Worm (Caenorhabditis elegans) whole organism, L2 larva: Measurements from ENCODE around the gene unc-4.

Experiments used
- F13H6.1 ChIP-seq: sonication (generic microtip); optimal IDR thresholded peaks from 2 replicates; lab custom pipeline; 2016; ENCODE audit warnings: missing genetic modification characterization, missing compliant biosample characterization
- ama-1 ChIP-seq: fragments of 150-350 bp; optimal IDR thresholded peaks from 2 replicates; lab custom pipeline; 2018; ENCODE audit warnings: inconsistent platforms
- ceh-82 ChIP-seq: fragments of 150-350 bp; optimal IDR thresholded peaks from 2 replicates; lab custom pipeline; 2014; ENCODE audit warnings: missing biosample characterization, missing genetic modification characterization
- egl-27 ChIP-seq: sonication (generic microtip); optimal IDR thresholded peaks from 3 replicates; lab custom pipeline; 2017; ENCODE audit warnings: missing biosample characterization, missing genetic modification reagents, missing genetic modification characterization
- lin-13 ChIP-seq: fragments of 150-350 bp; optimal IDR thresholded peaks from 2 replicates; lab custom pipeline; 2014; ENCODE audit warnings: missing biosample characterization, missing genetic modification reagents, missing genetic modification characterization
- lsy-2 ChIP-seq, 2 experiments: fragments of 150-350 bp in 1 of 2; sonication (generic microtip) in 1 of 2; optimal IDR thresholded peaks; 2 replicates each; lab custom pipeline; 2014 to 2017; ENCODE audit warnings: missing biosample characterization in 2 of 2, missing genetic modification characterization in 2 of 2
- nhr-10 ChIP-seq: sonication (generic microtip); optimal IDR thresholded peaks from 2 replicates; lab custom pipeline; 2017; ENCODE audit warnings: missing biosample characterization, missing genetic modification characterization
- nhr-12 ChIP-seq: fragments of 150-350 bp; optimal IDR thresholded peaks from 2 replicates; lab custom pipeline; 2014; ENCODE audit warnings: missing biosample characterization, missing genetic modification characterization
- nhr-25 ChIP-seq: fragments of 150-350 bp; sonication (generic microtip); optimal IDR thresholded peaks from 3 replicates; lab custom pipeline; 2014; ENCODE audit warnings: missing biosample characterization, missing genetic modification characterization
- unc-39 ChIP-seq: fragments of 150-350 bp; optimal IDR thresholded peaks from 2 replicates; lab custom pipeline; 2014; ENCODE audit warnings: missing biosample characterization, missing genetic modification characterization
- unc-62 ChIP-seq: fragments of 150-350 bp; optimal IDR thresholded peaks from 2 replicates; lab custom pipeline; 2014; ENCODE audit warnings: missing biosample characterization, missing genetic modification reagents, missing genetic modification characterization
- zag-1 ChIP-seq: fragments of 150-350 bp; optimal IDR thresholded peaks from 2 replicates; lab custom pipeline; 2014; ENCODE audit warnings: missing biosample characterization, missing genetic modification characterization

- TF ChIP-seq nhr-10 (tag; lab: Kevin White, UChicago): no peak
- TF ChIP-seq F13H6.1: peak; percentile 15
- no peak for TF ChIP-seq ama-1 (lab: Kevin White, UChicago)
- TF ChIP-seq nhr-25 (tag; lab: Kevin White, UChicago): no peak
- TF ChIP-seq unc-39 (tag; lab: Kevin White, UChicago): no peak
- TF ChIP-seq nhr-12 (tag; lab: Kevin White, UChicago): no peak
- no peak for TF ChIP-seq egl-27 (tag; lab: Kevin White, UChicago)
- peak in 1 of 2 experiments; percentile 52 for TF ChIP-seq lsy-2 (tag; optimal IDR thresholded peaks at IDR 0.05; lab: Kevin White, UChicago)
- no peak for TF ChIP-seq unc-62 (GFP tag; lab: Kevin White, UChicago)
- TF ChIP-seq lin-13 (GFP tag; lab: Kevin White, UChicago): no peak
- no peak for TF ChIP-seq ceh-82 (tag; lab: Kevin White, UChicago)
- no peak for TF ChIP-seq zag-1 (tag; lab: Kevin White, UChicago)
Measured at ce11 chrII:9931012-9931411, 30.8 kb upstream of the unc-4 start.
